Worm (Caenorhabditis elegans) whole organism, young adult: ENCODE results near the gene Y42H9B.3.

Experiments
- D2030.7 ChIP-seq: fragments of 200-800 bp; sonication (Bioruptor generic); IDR thresholded peaks from 2 replicates; pipeline ENCODE4 v1.3.6; 2022; ENCODE audit warnings: missing genetic modification reagents, missing genetic modification characterization, missing compliant biosample characterization
- F22D6.2 ChIP-seq: sonication (generic microtip); optimal IDR thresholded peaks from 2 replicates; lab custom pipeline; 2016; ENCODE audit warnings: mild to moderate bottlenecking, missing genetic modification characterization, missing compliant biosample characterization
- F33H1.4 ChIP-seq: fragments of 200-800 bp; sonication (Bioruptor generic); IDR thresholded peaks from 2 replicates; pipeline ENCODE4 v1.3.6; 2022; ENCODE audit warnings: missing genetic modification reagents, missing genetic modification characterization, missing compliant biosample characterization
- F39B2.1 ChIP-seq: fragments of 200-800 bp; sonication (Bioruptor generic); IDR thresholded peaks from 2 replicates; pipeline ENCODE4 v1.3.6; 2022; ENCODE audit warnings: missing genetic modification reagents, missing genetic modification characterization, missing compliant biosample characterization
- F49E8.2 ChIP-seq: sonication (generic microtip); optimal IDR thresholded peaks from 3 replicates; lab custom pipeline; 2017; ENCODE audit warnings: missing genetic modification characterization, mild to moderate bottlenecking, missing compliant biosample characterization, antibody characterized with exemption, moderate library complexity; ENCODE audit not compliant: insufficient read depth
- K12H6.12 ChIP-seq: fragments of 200-800 bp; sonication (Bioruptor generic); optimal IDR thresholded peaks from 2 replicates; lab custom pipeline; 2018; ENCODE audit warnings: mild to moderate bottlenecking, missing genetic modification characterization, missing compliant biosample characterization
- T07F8.4 ChIP-seq: sonication (generic microtip); optimal IDR thresholded peaks from 2 replicates; lab custom pipeline; 2016; ENCODE audit warnings: mild to moderate bottlenecking, missing genetic modification characterization, moderate library complexity, missing compliant biosample characterization
- T26A5.8 ChIP-seq: sonication (generic microtip); optimal IDR thresholded peaks from 2 replicates; lab custom pipeline; 2016; ENCODE audit warnings: missing genetic modification characterization, missing compliant biosample characterization
- akir-1 ChIP-seq: fragments of 200-800 bp; sonication (Bioruptor generic); optimal IDR thresholded peaks from 2 replicates; lab custom pipeline; 2018; ENCODE audit warnings: mild to moderate bottlenecking, missing genetic modification characterization, moderate library complexity, missing compliant biosample characterization
- ama-1 ChIP-seq, 3 experiments: fragments of 150-350 bp in 1 of 3; sonication (generic microtip) in 2 of 3; optimal IDR thresholded peaks; 2 replicates each; lab custom pipeline; 2014 to 2018; ENCODE audit warnings: missing biosample characterization in 2 of 3, missing genetic modification characterization in 2 of 3, missing genetic modification reagents in 2 of 3
- atf-7 ChIP-seq: sonication (generic microtip); optimal IDR thresholded peaks from 2 replicates; lab custom pipeline; 2017; ENCODE audit warnings: mild to moderate bottlenecking, missing genetic modification characterization, missing compliant biosample characterization
- ccch-3 ChIP-seq: fragments of 200-800 bp; sonication (Bioruptor generic); optimal IDR thresholded peaks from 2 replicates; lab custom pipeline; 2018; ENCODE audit warnings: mild to moderate bottlenecking, missing genetic modification characterization, missing compliant biosample characterization
- ceh-100 ChIP-seq: fragments of 200-800 bp; sonication (Bioruptor generic); IDR thresholded peaks from 2 replicates; pipeline ENCODE4 v1.3.6; 2022; ENCODE audit warnings: missing genetic modification reagents, missing genetic modification characterization, missing compliant biosample characterization
- ceh-79 ChIP-seq: sonication (generic microtip); optimal IDR thresholded peaks from 2 replicates; lab custom pipeline; 2017; ENCODE audit warnings: mild to moderate bottlenecking, missing genetic modification characterization, missing compliant biosample characterization
- dpff-1 ChIP-seq: sonication (generic microtip); optimal IDR thresholded peaks from 2 replicates; lab custom pipeline; 2017; ENCODE audit warnings: mild to moderate bottlenecking, missing genetic modification characterization, missing compliant biosample characterization
- efl-1 ChIP-seq: fragments of 150-350 bp; optimal IDR thresholded peaks from 2 replicates; lab custom pipeline; 2014; ENCODE audit warnings: missing biosample characterization, missing genetic modification reagents, missing genetic modification characterization
- egl-44 ChIP-seq: fragments of 200-800 bp; sonication (Bioruptor generic); IDR thresholded peaks from 2 replicates; pipeline ENCODE4 v1.3.6; 2022; ENCODE audit warnings: missing genetic modification reagents, missing genetic modification characterization, missing compliant biosample characterization
- ekl-4 ChIP-seq: fragments of 200-800 bp; sonication (Bioruptor generic); IDR thresholded peaks from 2 replicates; pipeline ENCODE4 v1.3.6; 2022; ENCODE audit warnings: missing genetic modification reagents, missing genetic modification characterization, missing compliant biosample characterization
- hlh-26 ChIP-seq: fragments of 200-800 bp; sonication (Bioruptor generic); conservative IDR thresholded peaks from 2 replicates; pipeline ENCODE4 v1.3.6; 2022; ENCODE audit warnings: missing genetic modification reagents, missing genetic modification characterization, missing compliant biosample characterization
- hsf-1 ChIP-seq: fragments of 200-800 bp; sonication (Bioruptor generic); IDR thresholded peaks from 2 replicates; pipeline ENCODE4 v1.3.6; 2022; ENCODE audit warnings: missing genetic modification reagents, missing genetic modification characterization, missing compliant biosample characterization
- lsl-1 ChIP-seq: fragments of 200-800 bp; sonication (Bioruptor generic); optimal IDR thresholded peaks from 2 replicates; lab custom pipeline; 2018; ENCODE audit warnings: mild to moderate bottlenecking, missing genetic modification characterization, moderate library complexity, missing compliant biosample characterization
- madf-3 ChIP-seq: fragments of 200-800 bp; sonication (Bioruptor generic); IDR thresholded peaks from 2 replicates; pipeline ENCODE4 v1.3.6; 2022; ENCODE audit warnings: missing genetic modification reagents, missing genetic modification characterization, missing compliant biosample characterization
- madf-6 ChIP-seq: fragments of 200-800 bp; sonication (Bioruptor generic); IDR thresholded peaks from 2 replicates; pipeline ENCODE4 v1.3.6; 2022; ENCODE audit warnings: missing genetic modification reagents, missing genetic modification characterization, missing compliant biosample characterization
- madf-8 ChIP-seq: fragments of 200-800 bp; sonication (Bioruptor generic); conservative IDR thresholded peaks from 2 replicates; pipeline ENCODE4 v1.3.6; 2022; ENCODE audit warnings: missing genetic modification reagents, missing genetic modification characterization, missing compliant biosample characterization
- mcd-1 ChIP-seq: fragments of 200-800 bp; sonication (Bioruptor generic); IDR thresholded peaks from 2 replicates; pipeline ENCODE4 v1.3.6; 2022; ENCODE audit warnings: missing genetic modification reagents, missing genetic modification characterization, missing compliant biosample characterization
- nhr-120 ChIP-seq: fragments of 200-800 bp; sonication (Bioruptor generic); IDR thresholded peaks from 2 replicates; pipeline ENCODE4 v1.3.6; 2022; ENCODE audit warnings: missing genetic modification characterization, missing compliant biosample characterization
- pbrm-1 ChIP-seq: fragments of 200-800 bp; sonication (Bioruptor generic); IDR thresholded peaks from 2 replicates; pipeline ENCODE4 v1.3.6; 2022; ENCODE audit warnings: missing genetic modification reagents, missing genetic modification characterization, missing compliant biosample characterization
- pha-4 ChIP-seq: fragments of 150-350 bp; sonication (generic microtip); optimal IDR thresholded peaks from 2 replicates; lab custom pipeline; 2014; ENCODE audit warnings: missing biosample characterization, missing genetic modification reagents, missing genetic modification characterization
- rcor-1 ChIP-seq: fragments of 200-800 bp; sonication (Bioruptor generic); IDR thresholded peaks from 2 replicates; pipeline ENCODE4 v1.3.6; 2022; ENCODE audit warnings: missing genetic modification reagents, missing genetic modification characterization, missing compliant biosample characterization
- sdz-38 ChIP-seq: sonication (generic microtip); optimal IDR thresholded peaks from 2 replicates; lab custom pipeline; 2016; ENCODE audit warnings: missing genotype, missing genetic modification characterization, missing compliant biosample characterization
- sea-2 ChIP-seq: fragments of 200-800 bp; sonication (Bioruptor generic); IDR thresholded peaks from 2 replicates; pipeline ENCODE4 v1.3.6; 2022; ENCODE audit warnings: missing genetic modification characterization, missing compliant biosample characterization
- snpc-1.1 ChIP-seq: sonication (generic microtip); optimal IDR thresholded peaks from 2 replicates; lab custom pipeline; 2017; ENCODE audit warnings: missing genetic modification characterization, mild to moderate bottlenecking, missing compliant biosample characterization, antibody characterized with exemption, moderate library complexity, missing genotype, missing genetic modification reagents; ENCODE audit not compliant: insufficient read depth
- snpc-1.3 ChIP-seq: sonication (generic microtip); optimal IDR thresholded peaks from 2 replicates; lab custom pipeline; 2017; ENCODE audit warnings: missing genetic modification characterization, mild to moderate bottlenecking, missing compliant biosample characterization, antibody characterized with exemption, moderate library complexity, missing genotype, missing genetic modification reagents; ENCODE audit not compliant: insufficient read depth
- snpc-3.4 ChIP-seq: sonication (generic microtip); optimal IDR thresholded peaks from 2 replicates; lab custom pipeline; 2017; ENCODE audit warnings: missing genetic modification characterization, mild to moderate bottlenecking, missing compliant biosample characterization, antibody characterized with exemption, moderate library complexity, missing genotype, missing genetic modification reagents
- snpc-4 ChIP-seq, 5 experiments: fragments of 150-350 bp in 1 of 5; sonication (generic microtip) in 4 of 5; optimal IDR thresholded peaks; 2 replicates each; lab custom pipeline; 2014 to 2018; ENCODE audit warnings: missing genetic modification characterization in 5 of 5, missing biosample characterization in 3 of 5, antibody characterized with exemption in 2 of 5, mild to moderate bottlenecking in 2 of 5, missing compliant biosample characterization in 2 of 5, missing genotype in 2 of 5, moderate library complexity in 2 of 5, missing genetic modification reagents in 1 of 5
- xnd-1 ChIP-seq: sonication (generic microtip); optimal IDR thresholded peaks from 2 replicates; lab custom pipeline; 2016; ENCODE audit warnings: missing genotype, missing genetic modification reagents, missing genetic modification characterization, missing compliant biosample characterization

Gene Y42H9B.3

ce11 chrIV:8010521-8010920, 1.7 kb downstream of the Y42H9B.3 start:
- 0 out of 2 replicates have a peak, but pooled peaks have one; percentile 63 for TF ChIP-seq madf-3 (GFP tag; lab: Robert Waterston, UW)
- peak; percentile 96 for TF ChIP-seq madf-6 (GFP tag; lab: Robert Waterston, UW)
- peak; percentile 46 for TF ChIP-seq snpc-1.3
- peak; percentile 34 for TF ChIP-seq F49E8.2 (tag; lab: Kevin White, UChicago)
- peak; percentile 33; the same call in 1 of the 2 replicates for TF ChIP-seq hsf-1
- TF ChIP-seq F22D6.2 (tag; lab: Kevin White, UChicago) = no peak
- no peak for TF ChIP-seq T26A5.8
- TF ChIP-seq ceh-100 (GFP tag; lab: Robert Waterston, UW) = peak; percentile 38; the same call in 1 of the 2 replicates
- TF ChIP-seq snpc-4 (GFP tag; optimal IDR thresholded peaks at IDR 0.05; lab: Kevin White, UChicago) = no peak
- TF ChIP-seq snpc-4 (tag; optimal IDR thresholded peaks at IDR 0.05; lab: Kevin White, UChicago) = peak in 2 of 4 experiments; percentile 12 to 45
- peak; percentile 46; the same call in 1 of the 2 replicates for TF ChIP-seq pbrm-1 (GFP tag; lab: Robert Waterston, UW)
- TF ChIP-seq pha-4 = no peak
- TF ChIP-seq rcor-1 (GFP tag; lab: Robert Waterston, UW) = peak; percentile 54; the same call in 1 of the 2 replicates
- TF ChIP-seq sea-2 (GFP tag; lab: Robert Waterston, UW) = no peak
- peak; percentile 66; the same call in 1 of the 2 replicates for TF ChIP-seq ekl-4 (GFP tag; lab: Robert Waterston, UW)
- TF ChIP-seq efl-1 = peak; percentile 19
- no peak for TF ChIP-seq F39B2.1 (GFP tag; lab: Robert Waterston, UW)
- peak; percentile 93 for TF ChIP-seq F33H1.4
- TF ChIP-seq madf-8 (GFP tag; lab: Robert Waterston, UW) = peak; percentile 97
- peak; percentile 36 for TF ChIP-seq snpc-1.1 (tag; lab: Kevin White, UChicago)
- peak; percentile 59 for TF ChIP-seq snpc-3.4 (tag; lab: Kevin White, UChicago)
- peak; percentile 94 for TF ChIP-seq xnd-1 (tag; lab: Kevin White, UChicago)
- TF ChIP-seq K12H6.12 (tag; lab: Kevin White, UChicago) = no peak
- TF ChIP-seq mcd-1 (GFP tag; lab: Robert Waterston, UW) = 0 out of 2 replicates have a peak, but pooled peaks have one; percentile 9
- no peak for TF ChIP-seq ama-1 (optimal IDR thresholded peaks at IDR 0.05; lab: Kevin White, UChicago)
- peak in 1 of 2 experiments; percentile 23 for TF ChIP-seq ama-1 (GFP tag; optimal IDR thresholded peaks at IDR 0.05; lab: Kevin White, UChicago)
- TF ChIP-seq lsl-1 (GFP tag; lab: Kevin White, UChicago) = peak; percentile 92

ce11 chrIV:8009374-8009773, 2.9 kb downstream of the Y42H9B.3 start:
- TF ChIP-seq akir-1 (GFP tag; lab: Kevin White, UChicago) (no peak), nhr-120 (GFP tag; lab: Robert Waterston, UW) (no peak), sdz-38 (tag; lab: Kevin White, UChicago) (no peak), D2030.7 (GFP tag; lab: Robert Waterston, UW) (no peak), atf-7 (tag; lab: Kevin White, UChicago) (no peak), hlh-26 (GFP tag; lab: Robert Waterston, UW) (no peak), dpff-1 (tag; lab: Kevin White, UChicago) (no peak), ccch-3 (no peak), ceh-79 (no peak), mcd-1 (GFP tag; lab: Robert Waterston, UW) (no peak), egl-44 (GFP tag; lab: Robert Waterston, UW) (no peak)

- TF ChIP-seq T07F8.4 (tag; lab: Kevin White, UChicago) (no peak), lsl-1 (GFP tag; lab: Kevin White, UChicago) (no peak)
Observed at ce11 chrIV:8008137-8008536, 4.1 kb downstream of the Y42H9B.3 start.
